Fruit fly (Drosophila melanogaster) whole organism, wandering third instar larva: ENCODE data around the gene CG16953.

Experiments used
- CG32264 ChIP-seq: fragments of 200-800 bp; sonication (Bioruptor generic); optimal IDR thresholded peaks from 2 replicates; lab custom pipeline; 2016; ENCODE audit warnings: missing biosample characterization, missing genetic modification characterization
- GATAd ChIP-seq: sonication (Bioruptor generic); optimal IDR thresholded peaks from 2 replicates; lab custom pipeline; 2016; ENCODE audit warnings: missing biosample characterization, missing genetic modification characterization
- Mio ChIP-seq: sonication (Bioruptor generic); optimal IDR thresholded peaks from 2 replicates; lab custom pipeline; 2016; ENCODE audit warnings: missing biosample characterization, missing genetic modification characterization
- Myc ChIP-seq: fragments of >200 bp; optimal IDR thresholded peaks from 2 replicates; lab custom pipeline; 2017
- OdsH ChIP-seq: fragments of 200-800 bp; sonication (Bioruptor generic); optimal IDR thresholded peaks from 2 replicates; lab custom pipeline; 2016; ENCODE audit warnings: missing biosample characterization, mild to moderate bottlenecking, missing genetic modification characterization
- Rel ChIP-seq, 2 experiments: fragments of 200-800 bp; sonication (Bioruptor generic) in 1 of 2; optimal IDR thresholded peaks; 2 replicates in 1 of 2; 3 replicates in 1 of 2; lab custom pipeline; 2016 to 2019; ENCODE audit warnings: mild to moderate bottlenecking in 2 of 2, missing biosample characterization in 2 of 2, missing genetic modification characterization in 2 of 2, moderate library complexity in 1 of 2
- br ChIP-seq: fragments of 200-800 bp; sonication (Bioruptor generic); optimal IDR thresholded peaks from 2 replicates; lab custom pipeline; 2016; ENCODE audit warnings: missing biosample characterization, missing genetic modification characterization
- dmrt93B ChIP-seq: fragments of 200-800 bp; sonication (Bioruptor generic); optimal IDR thresholded peaks from 2 replicates; lab custom pipeline; 2018; ENCODE audit warnings: missing biosample characterization, mild to moderate bottlenecking, missing genetic modification characterization
- dsf ChIP-seq: sonication (Bioruptor generic); optimal IDR thresholded peaks from 2 replicates; lab custom pipeline; 2016; ENCODE audit warnings: missing biosample characterization, missing genetic modification characterization, borderline replicate concordance
- ey ChIP-seq: fragments of 200-800 bp; sonication (Bioruptor generic); optimal IDR thresholded peaks from 2 replicates; lab custom pipeline; 2016; ENCODE audit warnings: missing biosample characterization, missing genetic modification characterization
- fru ChIP-seq: fragments of 200-800 bp; sonication (Bioruptor generic); optimal IDR thresholded peaks from 3 replicates; lab custom pipeline; 2016; ENCODE audit warnings: missing biosample characterization, mild to moderate bottlenecking, missing genetic modification characterization
- psq ChIP-seq: fragments of 200-800 bp; sonication (Bioruptor generic); optimal IDR thresholded peaks from 3 replicates; lab custom pipeline; 2017; ENCODE audit warnings: missing biosample characterization, mild to moderate bottlenecking, missing genetic modification characterization, moderate library complexity
- sage ChIP-seq: fragments of 200-800 bp; sonication (Bioruptor generic); optimal IDR thresholded peaks from 2 replicates; lab custom pipeline; 2016; ENCODE audit warnings: missing biosample characterization, mild to moderate bottlenecking, missing genetic modification characterization
- tai ChIP-seq: sonication (Bioruptor generic); optimal IDR thresholded peaks from 2 replicates; lab custom pipeline; 2016; ENCODE audit warnings: missing biosample characterization, missing genetic modification characterization

DNA sequence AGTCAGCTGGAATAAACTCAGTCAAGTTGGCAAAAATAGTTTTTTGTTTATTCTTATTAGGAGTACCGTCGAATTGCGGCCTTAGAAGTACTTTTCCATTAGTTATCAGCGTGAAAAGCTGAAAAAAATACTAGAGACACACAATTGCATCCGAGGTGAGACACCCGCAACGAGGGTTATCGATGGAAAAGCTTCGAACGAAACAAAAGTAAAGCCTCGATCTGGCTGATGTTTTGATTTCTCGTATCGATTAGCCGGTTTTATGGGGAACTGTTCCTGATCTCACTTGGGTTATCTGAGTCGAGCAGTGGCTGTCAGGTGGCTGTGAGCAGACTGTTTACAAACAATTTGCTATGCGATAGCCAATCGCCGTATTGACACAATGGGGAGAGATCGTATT is 41.9 kb downstream of the CG16953 start:
- no peak for TF ChIP-seq CG32264 (GFP tag; lab: Kevin White, UChicago)
- no peak for TF ChIP-seq br (GFP tag; lab: Kevin White, UChicago)
- TF ChIP-seq fru (GFP tag; lab: Kevin White, UChicago): no peak
- no peak for TF ChIP-seq psq (GFP tag; lab: Kevin White, UChicago)
- no peak for TF ChIP-seq Rel (GFP tag; optimal IDR thresholded peaks at IDR 0.05; lab: Kevin White, UChicago)
- no peak for TF ChIP-seq Rel (tag; optimal IDR thresholded peaks at IDR 0.05; lab: Kevin White, UChicago)
- TF ChIP-seq Myc (lab: Kevin White, UChicago): no peak
- TF ChIP-seq sage (GFP tag; lab: Kevin White, UChicago): no peak
- no peak for TF ChIP-seq dmrt93B (GFP tag; lab: Kevin White, UChicago)
- no peak for TF ChIP-seq dsf (GFP tag; lab: Kevin White, UChicago)
- TF ChIP-seq Mio (GFP tag; lab: Kevin White, UChicago): no peak
- no peak for TF ChIP-seq ey
- no peak for TF ChIP-seq tai (GFP tag; lab: Kevin White, UChicago)
- TF ChIP-seq OdsH (GFP tag; lab: Kevin White, UChicago): no peak
- no peak for TF ChIP-seq GATAd (GFP tag; lab: Kevin White, UChicago)
